Worm (Caenorhabditis elegans): ENCODE measurements around the gene C18B2.3.

DNA sequence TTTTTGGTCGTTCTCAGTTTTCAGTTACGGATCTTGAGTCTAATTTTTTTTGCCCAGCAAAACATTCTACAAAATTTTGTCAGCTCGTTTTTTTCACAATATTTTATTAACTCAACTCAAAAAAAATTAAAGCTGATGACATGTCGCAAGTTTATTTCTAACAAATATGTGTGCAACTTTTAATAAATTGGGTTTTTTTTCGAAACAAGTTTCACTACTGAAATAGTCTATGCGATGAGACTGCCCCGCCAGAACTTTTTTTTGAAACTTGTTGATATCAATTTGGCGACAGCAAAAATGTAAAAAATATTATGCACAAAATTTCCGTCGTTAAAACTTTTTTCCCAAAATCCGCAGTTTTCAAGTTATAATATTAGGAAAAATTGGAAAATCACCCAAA, 21.5 kb downstream of the C18B2.3 start, which contains the start of gene C18B2.2:
- no peak for TF ChIP-seq jun-1 (tag; optimal IDR thresholded peaks at IDR 0.05)
- no peak for TF ChIP-seq lir-3 (tag; optimal IDR thresholded peaks at IDR 0.05; ENCODE audit: poor library complexity)

Measured in whole organism, L1 larva.